Worm (Caenorhabditis elegans) whole organism, young adult: ENCODE measurements around the gene F40H3.1.

Experiments
- K11D2.4 ChIP-seq: fragments of 200-800 bp; sonication (Bioruptor generic); IDR thresholded peaks from 2 replicates; pipeline ENCODE4 v1.3.6; 2022; ENCODE audit warnings: missing genetic modification reagents, missing genetic modification characterization, missing compliant biosample characterization
- unc-62 ChIP-seq: fragments of 150-350 bp; optimal IDR thresholded peaks from 2 replicates; lab custom pipeline; 2014; ENCODE audit warnings: missing biosample characterization, missing genetic modification reagents, missing genetic modification characterization

- TF ChIP-seq unc-62 (GFP tag; lab: Kevin White, UChicago) (no peak), K11D2.4 (GFP tag; lab: Robert Waterston, UW) (no peak)
Observed at ce11 chrII:6226995-6227394, 47.4 kb downstream of the F40H3.1 start, which contains the start of gene srsy-2.
